Worm (Caenorhabditis elegans) whole organism, L2 larva: ENCODE measurements around the gene F58A6.5.

Source experiments
- R02D3.7 ChIP-seq: fragments of 150-350 bp; optimal IDR thresholded peaks from 2 replicates; lab custom pipeline; 2014; ENCODE audit warnings: missing biosample characterization, missing genetic modification characterization
- egl-27 ChIP-seq: sonication (generic microtip); optimal IDR thresholded peaks from 3 replicates; lab custom pipeline; 2017; ENCODE audit warnings: missing biosample characterization, missing genetic modification reagents, missing genetic modification characterization
- lin-13 ChIP-seq: fragments of 150-350 bp; optimal IDR thresholded peaks from 2 replicates; lab custom pipeline; 2014; ENCODE audit warnings: missing biosample characterization, missing genetic modification reagents, missing genetic modification characterization
- nhr-237 ChIP-seq: fragments of 150-350 bp; optimal IDR thresholded peaks from 2 replicates; lab custom pipeline; 2014; ENCODE audit warnings: missing biosample characterization, missing genetic modification characterization

DNA sequence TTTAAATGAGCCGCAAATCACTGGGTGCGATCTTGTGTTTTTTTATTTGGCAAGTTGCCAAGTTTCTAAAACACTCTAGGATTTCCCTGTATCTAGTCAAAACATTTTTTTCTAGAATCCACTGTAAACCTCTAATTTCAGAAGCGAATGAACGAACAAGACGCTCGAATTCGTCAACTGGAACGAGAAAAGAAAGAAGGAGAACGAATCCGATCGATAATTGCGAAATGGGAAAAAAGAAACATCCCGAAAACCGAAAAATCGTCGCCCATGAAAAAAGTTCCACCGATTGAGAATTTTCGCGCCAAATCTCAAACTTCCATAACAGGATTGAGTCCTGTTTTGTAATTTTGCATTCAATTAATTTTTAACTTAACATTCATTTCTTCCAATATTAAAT lies 28.7 kb upstream of the F58A6.5 start:
- TF ChIP-seq nhr-237 (no peak), R02D3.7 (tag; lab: Kevin White, UChicago) (no peak), egl-27 (no peak), lin-13 (no peak)
